Fruit fly (Drosophila melanogaster) whole organism, pupa: Measurements from ENCODE around the gene IntS2.

Source experiments
- CG13204 ChIP-seq: fragments of 200-800 bp; sonication (Bioruptor generic); optimal IDR thresholded peaks from 2 replicates; lab custom pipeline; 2018; ENCODE audit warnings: missing biosample characterization, mild to moderate bottlenecking, missing genetic modification characterization, moderate library complexity
- CG14655 ChIP-seq: fragments of 200-800 bp; sonication (Bioruptor generic); optimal IDR thresholded peaks from 3 replicates; lab custom pipeline; 2017; ENCODE audit warnings: mild to moderate bottlenecking, missing biosample characterization, missing genetic modification reagents, missing genetic modification characterization
- CG17806 ChIP-seq: fragments of 200-800 bp; sonication (Bioruptor generic); optimal IDR thresholded peaks from 2 replicates; lab custom pipeline; 2018; ENCODE audit warnings: missing biosample characterization, mild to moderate bottlenecking, missing genetic modification characterization, moderate library complexity
- CG8159 ChIP-seq: fragments of 200-800 bp; sonication (Bioruptor generic); optimal IDR thresholded peaks from 3 replicates; lab custom pipeline; 2018; ENCODE audit warnings: missing biosample characterization, mild to moderate bottlenecking, missing genetic modification characterization, moderate library complexity
- EcR ChIP-seq: fragments of 200-800 bp; sonication (Bioruptor generic); optimal IDR thresholded peaks from 3 replicates; lab custom pipeline; 2019; ENCODE audit warnings: missing biosample characterization, missing genetic modification characterization, mild to moderate bottlenecking, moderate library complexity, missing genetic modification reagents

- TF ChIP-seq CG14655 (no peak), EcR (GFP tag; lab: Kevin White, UChicago) (peak; percentile 71), CG13204 (GFP tag; lab: Kevin White, UChicago) (no peak), CG8159 (tag; lab: Kevin White, UChicago) (no peak), CG17806 (tag; lab: Kevin White, UChicago) (no peak)
These were observed 29.3 kb downstream of the IntS2 start, which contains the start of gene stas for dm6 chrX:17627090-17627992.
